Worm (Caenorhabditis elegans) whole organism, L4 larva: Measurements from ENCODE around the gene C31G12.4.

Experiments
- D1046.2 ChIP-seq: fragments of 200-800 bp; sonication (Bioruptor generic); IDR thresholded peaks from 2 replicates; pipeline ENCODE4 v1.3.6; 2022; ENCODE audit warnings: missing genetic modification characterization, missing compliant biosample characterization
- F26F4.8 ChIP-seq: fragments of 200-800 bp; sonication (Bioruptor generic); conservative IDR thresholded peaks from 2 replicates; pipeline ENCODE4 v1.3.6; 2022; ENCODE audit warnings: missing genetic modification characterization, missing compliant biosample characterization
- F44E2.7 ChIP-seq: fragments of 200-800 bp; sonication (Bioruptor generic); IDR thresholded peaks from 2 replicates; pipeline ENCODE4 v2.1.2; 2022; ENCODE audit warnings: missing genetic modification characterization, missing compliant biosample characterization
- R02D3.7 ChIP-seq: fragments of 150-350 bp; sonication (generic microtip); optimal IDR thresholded peaks from 3 replicates; lab custom pipeline; 2014; ENCODE audit warnings: missing biosample characterization, missing genetic modification characterization
- T20F7.1 ChIP-seq: fragments of 200-800 bp; sonication (Bioruptor generic); optimal IDR thresholded peaks from 2 replicates; lab custom pipeline; 2018; ENCODE audit warnings: mild to moderate bottlenecking, missing genetic modification characterization, missing compliant biosample characterization
- Y105C5A.15 ChIP-seq: fragments of 200-800 bp; sonication (Bioruptor generic); IDR thresholded peaks from 2 replicates; pipeline ENCODE4 v1.3.6; 2022; ENCODE audit warnings: missing genetic modification characterization, missing compliant biosample characterization
- Y5F2A.4 ChIP-seq: fragments of 200-800 bp; sonication (Bioruptor generic); optimal IDR thresholded peaks from 2 replicates; lab custom pipeline; 2018; ENCODE audit warnings: mild to moderate bottlenecking, missing genetic modification characterization, missing compliant biosample characterization
- ZK337.2 ChIP-seq: fragments of 200-800 bp; sonication (Bioruptor generic); IDR thresholded peaks from 2 replicates; pipeline ENCODE4 v1.3.6; 2022; ENCODE audit warnings: missing genetic modification reagents, missing genetic modification characterization, missing compliant biosample characterization
- ZK546.5 ChIP-seq, 2 experiments: sonication (generic microtip); optimal IDR thresholded peaks; 2 replicates each; lab custom pipeline; 2017; ENCODE audit warnings: missing biosample characterization in 2 of 2, missing genetic modification characterization in 2 of 2
- attf-4 ChIP-seq: sonication (generic microtip); optimal IDR thresholded peaks from 3 replicates; lab custom pipeline; 2017; ENCODE audit warnings: missing biosample characterization, missing genetic modification characterization
- ceh-20 ChIP-seq: fragments of 200-800 bp; sonication (Bioruptor generic); IDR thresholded peaks from 2 replicates; pipeline ENCODE4 v1.3.6; 2022; ENCODE audit warnings: missing genetic modification reagents, missing genetic modification characterization, missing compliant biosample characterization
- ceh-62 ChIP-seq: sonication (generic microtip); optimal IDR thresholded peaks from 2 replicates; lab custom pipeline; 2017; ENCODE audit warnings: missing biosample characterization, missing genetic modification characterization
- daf-12 ChIP-seq: fragments of 150-350 bp; optimal IDR thresholded peaks from 2 replicates; lab custom pipeline; 2014; ENCODE audit warnings: missing biosample characterization, missing genetic modification reagents, missing genetic modification characterization
- daf-8 ChIP-seq: fragments of 200-800 bp; sonication (Bioruptor generic); IDR thresholded peaks from 2 replicates; pipeline ENCODE4 v1.3.6; 2022; ENCODE audit warnings: missing genetic modification characterization, missing compliant biosample characterization
- dmd-8 ChIP-seq: fragments of 200-800 bp; sonication (Bioruptor generic); IDR thresholded peaks from 2 replicates; pipeline ENCODE4 v1.3.6; 2022; ENCODE audit warnings: missing genetic modification characterization, missing compliant biosample characterization
- dpl-1 ChIP-seq: fragments of 150-350 bp; optimal IDR thresholded peaks from 2 replicates; lab custom pipeline; 2014; ENCODE audit warnings: missing biosample characterization, missing genetic modification reagents, missing genetic modification characterization
- duxl-1 ChIP-seq: sonication (generic microtip); optimal IDR thresholded peaks from 2 replicates; lab custom pipeline; 2016; ENCODE audit warnings: mild to moderate bottlenecking, missing genetic modification characterization, moderate library complexity, missing compliant biosample characterization; ENCODE audit not compliant: poor library complexity
- fkh-10 ChIP-seq: fragments of 150-350 bp; optimal IDR thresholded peaks from 2 replicates; lab custom pipeline; 2014; ENCODE audit warnings: missing biosample characterization, missing genetic modification reagents, missing genetic modification characterization
- hif-1 ChIP-seq, 2 experiments: sonication (generic microtip); optimal IDR thresholded peaks; 2 replicates each; lab custom pipeline; 2016 to 2017; ENCODE audit warnings: missing compliant biosample characterization in 2 of 2, missing genetic modification characterization in 2 of 2, missing genetic modification reagents in 2 of 2, missing genotype in 2 of 2, mild to moderate bottlenecking in 1 of 2
- hlh-30 ChIP-seq: sonication (generic microtip); optimal IDR thresholded peaks from 2 replicates; lab custom pipeline; 2017; ENCODE audit warnings: antibody characterized with exemption, mild to moderate bottlenecking, missing genetic modification characterization, missing compliant biosample characterization; ENCODE audit not compliant: insufficient read depth
- lin-1 ChIP-seq: fragments of 200-800 bp; sonication (Bioruptor generic); IDR thresholded peaks from 2 replicates; pipeline ENCODE4 v1.3.6; 2022; ENCODE audit warnings: missing genetic modification reagents, missing genetic modification characterization, missing compliant biosample characterization
- lin-38 ChIP-seq: fragments of 200-800 bp; sonication (Bioruptor generic); IDR thresholded peaks from 2 replicates; pipeline ENCODE4 v1.3.6; 2022; ENCODE audit warnings: missing genetic modification reagents, missing genetic modification characterization, missing compliant biosample characterization
- lsy-2 ChIP-seq, 2 experiments: fragments of 150-350 bp in 1 of 2; sonication (generic microtip) in 1 of 2; optimal IDR thresholded peaks; 2 replicates each; lab custom pipeline; 2014 to 2017; ENCODE audit warnings: missing biosample characterization in 2 of 2, missing genetic modification characterization in 2 of 2
- madf-5 ChIP-seq, 2 experiments: fragments of 200-800 bp; sonication (Bioruptor generic); IDR thresholded peaks; 2 replicates each; pipeline ENCODE4 v1.3.6; 2022; ENCODE audit warnings: missing compliant biosample characterization in 2 of 2, missing genetic modification characterization in 2 of 2
- mdl-1 ChIP-seq, 2 experiments: fragments of 150-350 bp in 1 of 2; sonication (generic microtip) in 1 of 2; optimal IDR thresholded peaks; 2 replicates each; lab custom pipeline; 2014 to 2017; ENCODE audit warnings: missing biosample characterization in 2 of 2, missing genetic modification characterization in 2 of 2
- mdt-29 ChIP-seq: fragments of 200-800 bp; sonication (Bioruptor generic); IDR thresholded peaks from 2 replicates; pipeline ENCODE4 v1.3.6; 2022; ENCODE audit warnings: missing genetic modification reagents, missing genetic modification characterization, missing compliant biosample characterization
- mep-1 ChIP-seq: fragments of 150-350 bp; sonication (generic microtip); optimal IDR thresholded peaks from 3 replicates; lab custom pipeline; 2014; ENCODE audit warnings: missing biosample characterization, missing genetic modification characterization
- nhr-102 ChIP-seq: sonication (generic microtip); optimal IDR thresholded peaks from 2 replicates; lab custom pipeline; 2016; ENCODE audit warnings: mild to moderate bottlenecking, missing genetic modification characterization, moderate library complexity, missing compliant biosample characterization
- nhr-237 ChIP-seq: sonication (generic microtip); optimal IDR thresholded peaks from 2 replicates; lab custom pipeline; 2017; ENCODE audit warnings: missing biosample characterization, missing genetic modification characterization
- nhr-28 ChIP-seq: fragments of 150-350 bp; optimal IDR thresholded peaks from 2 replicates; lab custom pipeline; 2014; ENCODE audit warnings: missing biosample characterization, missing genetic modification characterization
- nhr-41 ChIP-seq: fragments of 200-800 bp; sonication (Bioruptor generic); IDR thresholded peaks from 2 replicates; pipeline ENCODE4 v1.3.6; 2022; ENCODE audit warnings: missing genetic modification reagents, missing genetic modification characterization, missing compliant biosample characterization
- nhr-77 ChIP-seq: fragments of 150-350 bp; optimal IDR thresholded peaks from 2 replicates; lab custom pipeline; 2014; ENCODE audit warnings: missing biosample characterization, missing genetic modification characterization
- pha-4 ChIP-seq, 2 experiments: fragments of 150-350 bp in 1 of 2; fragments of 200-800 bp in 1 of 2; sonication (Bioruptor generic) in 1 of 2; IDR thresholded peaks in 1 of 2; optimal IDR thresholded peaks in 1 of 2; 2 replicates each; pipeline versions ENCODE4 v1.3.6 to Lab custom; 2014 to 2022; ENCODE audit warnings: missing genetic modification characterization in 2 of 2, missing genetic modification reagents in 2 of 2, missing biosample characterization in 1 of 2, missing compliant biosample characterization in 1 of 2
- sdz-12 ChIP-seq: fragments of 200-800 bp; sonication (Bioruptor generic); optimal IDR thresholded peaks from 2 replicates; lab custom pipeline; 2018; ENCODE audit warnings: mild to moderate bottlenecking, missing genetic modification characterization, missing compliant biosample characterization
- set-16 ChIP-seq: fragments of 200-800 bp; sonication (Bioruptor generic); IDR thresholded peaks from 2 replicates; pipeline ENCODE4 v1.3.6; 2022; ENCODE audit warnings: missing genetic modification reagents, missing genetic modification characterization, missing compliant biosample characterization
- spr-3 ChIP-seq: fragments of 200-800 bp; sonication (Bioruptor generic); optimal IDR thresholded peaks from 2 replicates; lab custom pipeline; 2018; ENCODE audit warnings: mild to moderate bottlenecking, missing genetic modification characterization, missing compliant biosample characterization
- tag-97 ChIP-seq: fragments of 200-800 bp; sonication (Bioruptor generic); IDR thresholded peaks from 2 replicates; pipeline ENCODE4 v1.3.6; 2022; ENCODE audit warnings: missing genetic modification characterization, missing compliant biosample characterization
- ztf-11 ChIP-seq: fragments of 150-350 bp; optimal IDR thresholded peaks from 2 replicates; lab custom pipeline; 2014; ENCODE audit warnings: missing biosample characterization, missing genetic modification characterization

Gene C31G12.4

ce11 chrV:18164758-18165157, 13.8 kb downstream of the C31G12.4 start, which contains the start of gene C14A6.5:
TSS of gene C14A6.5 (minus strand) at chrV:18164858.
- TF ChIP-seq hif-1 (tag; optimal IDR thresholded peaks at IDR 0.05; lab: Kevin White, UChicago) (no peak), tag-97 (no peak), ZK337.2 (GFP tag; lab: Robert Waterston, UW) (no peak), dmd-8 (GFP tag; lab: Robert Waterston, UW) (no peak), Y105C5A.15 (GFP tag; lab: Robert Waterston, UW) (no peak), madf-5 (GFP tag; IDR thresholded peaks at IDR 0.05; lab: Robert Waterston, UW) (no peak), ceh-20 (GFP tag; lab: Robert Waterston, UW) (no peak), nhr-77 (tag; lab: Kevin White, UChicago) (no peak), duxl-1 (tag; lab: Kevin White, UChicago) (no peak), dpl-1 (GFP tag; lab: Kevin White, UChicago) (no peak)

ce11 chrV:18163434-18163833, 15.1 kb downstream of the C31G12.4 start:
- TF ChIP-seq spr-3 (GFP tag; lab: Kevin White, UChicago), result no peak
- TF ChIP-seq, all 104 proteins: peak for 0

- TF ChIP-seq T20F7.1 (GFP tag; lab: Kevin White, UChicago), result no peak
- TF ChIP-seq nhr-28 (tag; lab: Kevin White, UChicago), result no peak
- TF ChIP-seq daf-12 (tag; lab: Kevin White, UChicago), result no peak
- TF ChIP-seq nhr-237 (tag; lab: Kevin White, UChicago), result no peak
- TF ChIP-seq ZK546.5 (tag; optimal IDR thresholded peaks at IDR 0.05; lab: Kevin White, UChicago), result no peak
- TF ChIP-seq attf-4 (tag; lab: Kevin White, UChicago), result no peak
- no peak for TF ChIP-seq F26F4.8 (GFP tag; lab: Robert Waterston, UW)
- TF ChIP-seq nhr-41 (GFP tag; lab: Robert Waterston, UW), result no peak
- no peak for TF ChIP-seq mdl-1 (tag; optimal IDR thresholded peaks at IDR 0.05; lab: Kevin White, UChicago)
- no peak for TF ChIP-seq ztf-11
- TF ChIP-seq lin-1 (GFP tag; lab: Robert Waterston, UW), result no peak
- no peak for TF ChIP-seq Y105C5A.15 (GFP tag; lab: Robert Waterston, UW)
Observed at ce11 chrV:18162568-18162967, 16.0 kb downstream of the C31G12.4 start, which contains the start of gene C14A6.12. TSS of gene C14A6.12 (minus strand) at chrV:18162668.

- TF ChIP-seq F26F4.8 (GFP tag; lab: Robert Waterston, UW) (no peak), daf-8 (no peak), R02D3.7 (no peak), mep-1 (tag; lab: Kevin White, UChicago) (no peak), lin-38 (GFP tag; lab: Robert Waterston, UW) (no peak), mdt-29 (GFP tag; lab: Robert Waterston, UW) (no peak), hlh-30 (tag; lab: Kevin White, UChicago) (no peak), ceh-62 (no peak), dpl-1 (GFP tag; lab: Kevin White, UChicago) (no peak), F44E2.7 (GFP tag; lab: Robert Waterston, UW) (no peak), fkh-10 (GFP tag; lab: Kevin White, UChicago) (no peak), duxl-1 (tag; lab: Kevin White, UChicago) (no peak), lsy-2 (tag; optimal IDR thresholded peaks at IDR 0.05; lab: Kevin White, UChicago) (no peak), pha-4 (GFP tag; IDR thresholded peaks at IDR 0.05; lab: Robert Waterston, UW) (no peak), pha-4 (tag; optimal IDR thresholded peaks at IDR 0.05; lab: Kevin White, UChicago) (no peak), set-16 (GFP tag; lab: Robert Waterston, UW) (no peak), sdz-12 (GFP tag; lab: Kevin White, UChicago) (no peak), Y5F2A.4 (GFP tag; lab: Kevin White, UChicago) (no peak), nhr-102 (no peak), D1046.2 (GFP tag; lab: Robert Waterston, UW) (no peak)
Observed at ce11 chrV:18161228-18161627, 17.3 kb downstream of the C31G12.4 start, which contains the start of gene C14A6.13. TSS of gene C14A6.13 (minus strand) at chrV:18161328.
